Worm (Caenorhabditis elegans) whole organism, mixed stage, embryonic: Measurements from ENCODE around the gene F22F4.9.

ENCODE experiments used
- M03D4.4 ChIP-seq: sonication (generic microtip); optimal IDR thresholded peaks from 2 replicates; lab custom pipeline; 2017; ENCODE audit warnings: mild to moderate bottlenecking, missing genetic modification characterization, missing compliant biosample characterization
- bed-3 ChIP-seq: fragments of 200-800 bp; sonication (Bioruptor generic); optimal IDR thresholded peaks from 3 replicates; lab custom pipeline; 2018; ENCODE audit warnings: mild to moderate bottlenecking, missing genetic modification characterization, moderate library complexity, missing compliant biosample characterization
- blmp-1 ChIP-seq: fragments of 150-350 bp; optimal IDR thresholded peaks from 2 replicates; lab custom pipeline; 2014; ENCODE audit warnings: missing biosample characterization, missing genetic modification characterization
- ceh-39 ChIP-seq: fragments of 150-350 bp; optimal IDR thresholded peaks from 2 replicates; lab custom pipeline; 2014; ENCODE audit warnings: missing biosample characterization, missing genetic modification characterization
- ceh-43 ChIP-seq: fragments of 200-800 bp; sonication (Bioruptor generic); optimal IDR thresholded peaks from 2 replicates; lab custom pipeline; 2018; ENCODE audit warnings: mild to moderate bottlenecking, missing genetic modification characterization, moderate library complexity, missing compliant biosample characterization
- ceh-83 ChIP-seq: fragments of 200-800 bp; sonication (Bioruptor generic); optimal IDR thresholded peaks from 2 replicates; lab custom pipeline; 2018; ENCODE audit warnings: mild to moderate bottlenecking, missing genetic modification characterization, missing compliant biosample characterization
- ces-1 ChIP-seq: fragments of 150-350 bp; optimal IDR thresholded peaks from 2 replicates; lab custom pipeline; 2014; ENCODE audit warnings: missing biosample characterization, missing genetic modification reagents, missing genetic modification characterization
- cnd-1 ChIP-seq: fragments of 200-800 bp; sonication (Bioruptor generic); optimal IDR thresholded peaks from 2 replicates; lab custom pipeline; 2018; ENCODE audit warnings: mild to moderate bottlenecking, missing genetic modification characterization, missing compliant biosample characterization
- drap-1 ChIP-seq: fragments of 200-800 bp; sonication (Bioruptor generic); optimal IDR thresholded peaks from 3 replicates; lab custom pipeline; 2018; ENCODE audit warnings: mild to moderate bottlenecking, missing genetic modification characterization, missing compliant biosample characterization
- elt-1 ChIP-seq: sonication (generic microtip); optimal IDR thresholded peaks from 2 replicates; lab custom pipeline; 2017; ENCODE audit warnings: missing genetic modification characterization, mild to moderate bottlenecking, missing compliant biosample characterization, antibody characterized with exemption, moderate library complexity, borderline replicate concordance; ENCODE audit not compliant: insufficient read depth
- elt-3 ChIP-seq: fragments of 150-350 bp; optimal IDR thresholded peaks from 2 replicates; lab custom pipeline; 2014; ENCODE audit warnings: missing biosample characterization, missing genetic modification characterization
- flh-1 ChIP-seq: fragments of 200-800 bp; sonication (Bioruptor generic); optimal IDR thresholded peaks from 2 replicates; lab custom pipeline; 2018; ENCODE audit warnings: mild to moderate bottlenecking, missing genetic modification characterization, moderate library complexity, missing compliant biosample characterization
- ham-2 ChIP-seq: fragments of 200-800 bp; sonication (Bioruptor generic); optimal IDR thresholded peaks from 2 replicates; lab custom pipeline; 2018; ENCODE audit warnings: mild to moderate bottlenecking, missing genetic modification characterization, missing compliant biosample characterization
- hlh-1 ChIP-seq: fragments of 150-350 bp; optimal IDR thresholded peaks from 2 replicates; lab custom pipeline; 2014; ENCODE audit warnings: missing biosample characterization, missing genetic modification reagents, missing genetic modification characterization
- lin-13 ChIP-seq: fragments of 150-350 bp; optimal IDR thresholded peaks from 2 replicates; lab custom pipeline; 2014; ENCODE audit warnings: missing biosample characterization, missing genetic modification characterization
- lin-32 ChIP-seq: fragments of 200-800 bp; sonication (Bioruptor generic); optimal IDR thresholded peaks from 2 replicates; lab custom pipeline; 2018; ENCODE audit warnings: mild to moderate bottlenecking, missing genetic modification characterization, missing compliant biosample characterization
- lsy-2 ChIP-seq: fragments of 150-350 bp; optimal IDR thresholded peaks from 2 replicates; lab custom pipeline; 2014; ENCODE audit warnings: missing biosample characterization, missing genetic modification characterization
- mab-5 ChIP-seq: fragments of 150-350 bp; optimal IDR thresholded peaks from 2 replicates; lab custom pipeline; 2014; ENCODE audit warnings: missing biosample characterization, missing genetic modification characterization
- mep-1 ChIP-seq: fragments of 150-350 bp; optimal IDR thresholded peaks from 2 replicates; lab custom pipeline; 2017; ENCODE audit warnings: missing biosample characterization, missing genetic modification reagents, missing genetic modification characterization, inconsistent platforms
- mls-2 ChIP-seq: sonication (generic microtip); optimal IDR thresholded peaks from 2 replicates; lab custom pipeline; 2016; ENCODE audit warnings: mild to moderate bottlenecking, missing genetic modification characterization, moderate library complexity, missing compliant biosample characterization
- nhr-12 ChIP-seq: fragments of 150-350 bp; optimal IDR thresholded peaks from 2 replicates; lab custom pipeline; 2014; ENCODE audit warnings: missing biosample characterization, missing genetic modification characterization
- nhr-2 ChIP-seq: fragments of 150-350 bp; optimal IDR thresholded peaks from 2 replicates; lab custom pipeline; 2014; ENCODE audit warnings: missing biosample characterization, missing genetic modification characterization
- nhr-237 ChIP-seq: fragments of 150-350 bp; optimal IDR thresholded peaks from 2 replicates; lab custom pipeline; 2014; ENCODE audit warnings: missing biosample characterization, missing genetic modification characterization
- nhr-28 ChIP-seq: fragments of 150-350 bp; optimal IDR thresholded peaks from 2 replicates; lab custom pipeline; 2014; ENCODE audit warnings: missing biosample characterization, missing genetic modification characterization
- nhr-76 ChIP-seq: sonication (generic microtip); optimal IDR thresholded peaks from 2 replicates; lab custom pipeline; 2017; ENCODE audit warnings: missing biosample characterization, missing genetic modification characterization
- pha-4 ChIP-seq: fragments of 150-350 bp; optimal IDR thresholded peaks from 2 replicates; lab custom pipeline; 2018; ENCODE audit warnings: missing biosample characterization, missing genetic modification reagents, missing genetic modification characterization
- sem-2 ChIP-seq: fragments of 200-800 bp; sonication (Bioruptor generic); optimal IDR thresholded peaks from 2 replicates; lab custom pipeline; 2018; ENCODE audit warnings: mild to moderate bottlenecking, missing genetic modification characterization, missing compliant biosample characterization
- snpc-4 ChIP-seq: fragments of 150-350 bp; optimal IDR thresholded peaks from 2 replicates; lab custom pipeline; 2014; ENCODE audit warnings: missing biosample characterization, missing genetic modification characterization
- sptf-1 ChIP-seq: sonication (generic microtip); optimal IDR thresholded peaks from 2 replicates; lab custom pipeline; 2017; ENCODE audit warnings: mild to moderate bottlenecking, missing genetic modification characterization, moderate library complexity, missing compliant biosample characterization
- tbx-8 ChIP-seq: fragments of 200-800 bp; sonication (Bioruptor generic); optimal IDR thresholded peaks from 2 replicates; lab custom pipeline; 2018; ENCODE audit warnings: mild to moderate bottlenecking, missing genetic modification characterization, moderate library complexity, missing compliant biosample characterization
- unc-120 ChIP-seq: sonication (generic microtip); optimal IDR thresholded peaks from 2 replicates; lab custom pipeline; 2017; ENCODE audit warnings: missing genetic modification characterization, missing compliant biosample characterization; ENCODE audit not compliant: poor library complexity, severe bottlenecking
- unc-39 ChIP-seq: fragments of 150-350 bp; optimal IDR thresholded peaks from 2 replicates; lab custom pipeline; 2014; ENCODE audit warnings: missing biosample characterization, missing genetic modification characterization
- unc-62 ChIP-seq: fragments of 150-350 bp; optimal IDR thresholded peaks from 2 replicates; lab custom pipeline; 2014; ENCODE audit warnings: missing biosample characterization, missing genetic modification reagents, missing genetic modification characterization
- zip-8 ChIP-seq: fragments of 150-350 bp; optimal IDR thresholded peaks from 2 replicates; lab custom pipeline; 2014; ENCODE audit warnings: missing biosample characterization, missing genetic modification characterization
- ztf-11 ChIP-seq: fragments of 150-350 bp; optimal IDR thresholded peaks from 2 replicates; lab custom pipeline; 2014; ENCODE audit warnings: missing biosample characterization, missing genetic modification characterization

F22F4.9 gene

ce11 chrX:6001432-6001831 lies 2.1 kb upstream of the F22F4.9 start, which contains the start of gene F22F4.4:
F22F4.4 (minus strand) TSS chrX:6001532.
- TF ChIP-seq ceh-83 (GFP tag; lab: Kevin White, UChicago): no peak
- no peak for TF ChIP-seq pha-4
- TF ChIP-seq tbx-8: no peak
- no peak for TF ChIP-seq drap-1 (GFP tag; lab: Kevin White, UChicago)
- TF ChIP-seq nhr-76 (tag; lab: Kevin White, UChicago): no peak
- TF ChIP-seq unc-39 (tag; lab: Kevin White, UChicago): no peak
- no peak for TF ChIP-seq mab-5 (tag; lab: Kevin White, UChicago)
- TF ChIP-seq flh-1 (GFP tag; lab: Kevin White, UChicago): no peak
- TF ChIP-seq ztf-11 (tag; lab: Kevin White, UChicago): no peak
- no peak for TF ChIP-seq blmp-1 (tag; lab: Kevin White, UChicago)
- no peak for TF ChIP-seq cnd-1
- TF ChIP-seq elt-3: no peak
- no peak for TF ChIP-seq ceh-39 (tag; lab: Kevin White, UChicago)
- no peak for TF ChIP-seq elt-1 (tag; lab: Kevin White, UChicago)
- no peak for TF ChIP-seq bed-3 (GFP tag; lab: Kevin White, UChicago)
- TF ChIP-seq lin-32: no peak

ce11 chrX:5995613-5996206 lies 3.6 kb downstream of the F22F4.9 start, which contains the start of gene inx-3:
inx-3 (plus strand) TSS chrX:5996156.
- TF ChIP-seq unc-39 (tag; lab: Kevin White, UChicago) (no peak), mls-2 (tag; lab: Kevin White, UChicago) (peak; percentile 44), mab-5 (tag; lab: Kevin White, UChicago) (no peak), bed-3 (GFP tag; lab: Kevin White, UChicago) (no peak), lin-32 (peak; percentile 54), nhr-2 (tag; lab: Kevin White, UChicago) (no peak), nhr-28 (tag; lab: Kevin White, UChicago) (no peak), drap-1 (GFP tag; lab: Kevin White, UChicago) (peak; percentile 28), ceh-83 (GFP tag; lab: Kevin White, UChicago) (no peak), elt-1 (tag; lab: Kevin White, UChicago) (no peak), flh-1 (GFP tag; lab: Kevin White, UChicago) (no peak), sem-2 (no peak), nhr-76 (tag; lab: Kevin White, UChicago) (no peak), snpc-4 (tag; lab: Kevin White, UChicago) (no peak), hlh-1 (tag; lab: Kevin White, UChicago) (no peak), pha-4 (no peak), blmp-1 (tag; lab: Kevin White, UChicago) (no peak), sptf-1 (no peak), lin-13 (tag; lab: Kevin White, UChicago) (no peak), zip-8 (tag; lab: Kevin White, UChicago) (peak; percentile 20), tbx-8 (no peak), unc-120 (tag; lab: Kevin White, UChicago) (peak; percentile 3), lsy-2 (no peak), mep-1 (no peak), ceh-39 (tag; lab: Kevin White, UChicago) (peak; percentile 18), M03D4.4 (tag; lab: Kevin White, UChicago) (peak; percentile 38), ham-2 (GFP tag; lab: Kevin White, UChicago) (no peak), ztf-11 (tag; lab: Kevin White, UChicago) (peak; percentile 67), ces-1 (GFP tag; lab: Kevin White, UChicago) (no peak), ceh-43 (GFP tag; lab: Kevin White, UChicago) (no peak), nhr-237 (tag; lab: Kevin White, UChicago) (no peak), unc-62 (GFP tag; lab: Kevin White, UChicago) (no peak), elt-3 (no peak), cnd-1 (peak; percentile 92), nhr-12 (no peak)

ce11 chrX:5994004-5994403 lies 5.3 kb downstream of the F22F4.9 start:
- peak; percentile 6 for TF ChIP-seq ces-1 (GFP tag; lab: Kevin White, UChicago)
- TF ChIP-seq ham-2 (GFP tag; lab: Kevin White, UChicago): peak; percentile 62
- no peak for TF ChIP-seq lin-13 (tag; lab: Kevin White, UChicago)
